Fruit fly (Drosophila melanogaster) whole organism, embryonic: ENCODE results near the gene Pde9.

Experiments
- BtbVII ChIP-seq: fragments of 200-800 bp; sonication (Bioruptor generic); optimal IDR thresholded peaks from 3 replicates; lab custom pipeline; 2017; ENCODE audit warnings: missing biosample characterization, mild to moderate bottlenecking, missing genetic modification characterization
- CG10147 ChIP-seq: fragments of 200-800 bp; sonication (Bioruptor generic); optimal IDR thresholded peaks from 2 replicates; lab custom pipeline; 2019; ENCODE audit warnings: missing biosample characterization, mild to moderate bottlenecking, missing genetic modification characterization, moderate library complexity
- CG13775 ChIP-seq: fragments of 200-800 bp; sonication (Bioruptor generic); optimal IDR thresholded peaks from 3 replicates; lab custom pipeline; 2017; ENCODE audit warnings: missing biosample characterization, mild to moderate bottlenecking, missing genetic modification characterization
- CG14860 ChIP-seq: fragments of 200-800 bp; sonication (Bioruptor generic); IDR thresholded peaks from 3 replicates; pipeline ENCODE4 v1.3.6; 2022; ENCODE audit warnings: missing biosample characterization, missing genetic modification characterization; ENCODE audit not compliant: partially characterized antibody
- CG15269 ChIP-seq: fragments of 200-800 bp; sonication (Bioruptor generic); optimal IDR thresholded peaks from 2 replicates; lab custom pipeline; 2018; ENCODE audit warnings: missing biosample characterization, mild to moderate bottlenecking, missing genetic modification characterization, moderate library complexity
- CG1529 ChIP-seq: fragments of 200-800 bp; sonication (Bioruptor generic); optimal IDR thresholded peaks from 3 replicates; lab custom pipeline; 2018; ENCODE audit warnings: missing biosample characterization, missing genetic modification characterization
- CG15479 ChIP-seq: fragments of 200-800 bp; sonication (Bioruptor generic); optimal IDR thresholded peaks from 3 replicates; lab custom pipeline; 2019; ENCODE audit warnings: missing biosample characterization, mild to moderate bottlenecking, missing genetic modification characterization, moderate library complexity
- CG16813 ChIP-seq: fragments of 200-800 bp; sonication (Bioruptor generic); IDR thresholded peaks from 3 replicates; pipeline ENCODE4 v1.3.6; 2022; ENCODE audit warnings: missing biosample characterization, missing genetic modification characterization; ENCODE audit not compliant: partially characterized antibody
- CG1792 ChIP-seq: fragments of 200-800 bp; sonication (Bioruptor generic); optimal IDR thresholded peaks from 2 replicates; lab custom pipeline; 2016; ENCODE audit warnings: missing biosample characterization, missing genetic modification characterization
- CG2875 ChIP-seq: fragments of 200-800 bp; sonication (Bioruptor generic); optimal IDR thresholded peaks from 2 replicates; lab custom pipeline; 2017; ENCODE audit warnings: missing biosample characterization, mild to moderate bottlenecking, missing genetic modification characterization, missing genetic modification reagents
- CG6854 ChIP-seq: fragments of 200-800 bp; sonication (Bioruptor generic); optimal IDR thresholded peaks from 3 replicates; lab custom pipeline; 2017; ENCODE audit warnings: missing biosample characterization, mild to moderate bottlenecking, missing genetic modification characterization
- CG7372 ChIP-seq: fragments of 200-800 bp; sonication (Bioruptor generic); IDR thresholded peaks from 2 replicates; pipeline ENCODE4 v1.3.6; 2022; ENCODE audit warnings: missing biosample characterization, missing genetic modification characterization
- CG7745 ChIP-seq: fragments of 200-800 bp; sonication (Bioruptor generic); optimal IDR thresholded peaks from 2 replicates; lab custom pipeline; 2018; ENCODE audit warnings: missing biosample characterization, mild to moderate bottlenecking, missing genetic modification characterization, moderate library complexity
- CG7786 ChIP-seq: fragments of 200-800 bp; sonication (Bioruptor generic); optimal IDR thresholded peaks from 2 replicates; lab custom pipeline; 2016; ENCODE audit warnings: missing biosample characterization, missing genetic modification characterization
- CG7928 ChIP-seq: fragments of 200-800 bp; sonication (Bioruptor generic); optimal IDR thresholded peaks from 2 replicates; lab custom pipeline; 2017; ENCODE audit warnings: missing biosample characterization, mild to moderate bottlenecking, missing genetic modification characterization
- CG9437 ChIP-seq: fragments of 200-800 bp; sonication (Bioruptor generic); optimal IDR thresholded peaks from 2 replicates; lab custom pipeline; 2018; ENCODE audit warnings: missing biosample characterization, mild to moderate bottlenecking, missing genetic modification characterization
- CG9817 ChIP-seq: fragments of 200-800 bp; sonication (Bioruptor generic); optimal IDR thresholded peaks from 2 replicates; lab custom pipeline; 2018; ENCODE audit warnings: missing biosample characterization, mild to moderate bottlenecking, missing genetic modification characterization, moderate library complexity
- CG9932 ChIP-seq: fragments of 200-800 bp; sonication (Bioruptor generic); IDR thresholded peaks from 2 replicates; pipeline ENCODE4 v1.3.6; 2022; ENCODE audit warnings: missing biosample characterization, missing genetic modification characterization
- Chrac-16 ChIP-seq: fragments of 200-800 bp; sonication (Bioruptor generic); optimal IDR thresholded peaks from 3 replicates; lab custom pipeline; 2016; ENCODE audit warnings: missing biosample characterization, missing genetic modification characterization
- E2f2 ChIP-seq: fragments of 200-800 bp; sonication (Bioruptor generic); IDR thresholded peaks from 2 replicates; pipeline ENCODE4 v1.3.6; 2022; ENCODE audit warnings: missing biosample characterization, missing genetic modification characterization
- Fer1 ChIP-seq: fragments of 200-800 bp; sonication (Bioruptor generic); optimal IDR thresholded peaks from 2 replicates; lab custom pipeline; 2017; ENCODE audit warnings: missing biosample characterization, mild to moderate bottlenecking, missing genetic modification characterization
- HHEX ChIP-seq: fragments of 200-800 bp; sonication (Bioruptor generic); optimal IDR thresholded peaks from 3 replicates; lab custom pipeline; 2017; ENCODE audit warnings: missing biosample characterization, mild to moderate bottlenecking, missing genetic modification characterization, missing genetic modification reagents
- HLH54F ChIP-seq: fragments of 200-800 bp; sonication (Bioruptor generic); optimal IDR thresholded peaks from 3 replicates; lab custom pipeline; 2016; ENCODE audit warnings: missing biosample characterization, missing genetic modification characterization
- HLHmδ ChIP-seq: fragments of 200-800 bp; sonication (Bioruptor generic); optimal IDR thresholded peaks from 2 replicates; lab custom pipeline; 2018; ENCODE audit warnings: missing biosample characterization, mild to moderate bottlenecking, missing genetic modification characterization, moderate library complexity
- Hand ChIP-seq: fragments of 200-800 bp; sonication (Bioruptor generic); optimal IDR thresholded peaks from 2 replicates; lab custom pipeline; 2017; ENCODE audit warnings: mild to moderate bottlenecking, missing biosample characterization, missing genetic modification reagents, missing genetic modification characterization
- Max ChIP-seq: fragments of 200-800 bp; sonication (Bioruptor generic); optimal IDR thresholded peaks from 2 replicates; lab custom pipeline; 2016; ENCODE audit warnings: missing biosample characterization, mild to moderate bottlenecking, missing genetic modification characterization
- Med ChIP-seq: fragments of 200-800 bp; sonication (Bioruptor generic); peaks from one replicate; lab custom pipeline; 2016; ENCODE audit warnings: missing biosample characterization, missing genetic modification characterization, mild to moderate bottlenecking, inconsistent platforms, moderate library complexity
- Myb ChIP-seq: fragments of 200-800 bp; sonication (Bioruptor generic); optimal IDR thresholded peaks from 2 replicates; lab custom pipeline; 2016; ENCODE audit warnings: missing biosample characterization, missing genetic modification characterization
- Pdp1 ChIP-seq, 2 experiments: fragments of 200-800 bp; sonication (Bioruptor generic); optimal IDR thresholded peaks; 3 replicates each; lab custom pipeline; 2016; ENCODE audit warnings: missing biosample characterization in 2 of 2, missing genetic modification characterization in 2 of 2, mild to moderate bottlenecking in 1 of 2, moderate library complexity in 1 of 2
- Spps ChIP-seq: fragments of 200-800 bp; sonication (Bioruptor generic); optimal IDR thresholded peaks from 2 replicates; lab custom pipeline; 2018; ENCODE audit warnings: missing biosample characterization, mild to moderate bottlenecking, missing genetic modification characterization
- YL-1 ChIP-seq: fragments of 200-800 bp; sonication (Bioruptor generic); optimal IDR thresholded peaks from 3 replicates; lab custom pipeline; 2017; ENCODE audit warnings: missing biosample characterization, mild to moderate bottlenecking, missing genetic modification characterization
- bsh ChIP-seq, 2 experiments: fragments of 200-800 bp; sonication (Bioruptor generic); optimal IDR thresholded peaks; 2 replicates each; lab custom pipeline; 2017 to 2018; ENCODE audit warnings: mild to moderate bottlenecking in 2 of 2, missing biosample characterization in 2 of 2, missing genetic modification characterization in 2 of 2, moderate library complexity in 1 of 2
- crp ChIP-seq, 2 experiments: fragments of 200-800 bp; sonication (Bioruptor generic); optimal IDR thresholded peaks; 2 replicates in 1 of 2; 3 replicates in 1 of 2; lab custom pipeline; 2017; ENCODE audit warnings: missing biosample characterization in 2 of 2, missing genetic modification characterization in 2 of 2, mild to moderate bottlenecking in 1 of 2, moderate library complexity in 1 of 2
- dpn ChIP-seq, 2 experiments: fragments of 200-800 bp; sonication (Bioruptor generic); optimal IDR thresholded peaks; 3 replicates each; lab custom pipeline; 2016; ENCODE audit warnings: missing biosample characterization in 2 of 2, missing genetic modification characterization in 2 of 2
- en ChIP-seq: fragments of 200-800 bp; sonication (Bioruptor generic); optimal IDR thresholded peaks from 2 replicates; lab custom pipeline; 2016; ENCODE audit warnings: missing biosample characterization, missing genetic modification characterization
- gro ChIP-seq: fragments of 200-800 bp; sonication (Bioruptor generic); optimal IDR thresholded peaks from 2 replicates; lab custom pipeline; 2016; ENCODE audit warnings: missing biosample characterization, missing genetic modification characterization
- ken ChIP-seq: fragments of 200-800 bp; sonication (Bioruptor generic); IDR thresholded peaks from 3 replicates; pipeline ENCODE4 v1.3.6; 2022; ENCODE audit warnings: missing biosample characterization, missing genetic modification characterization
- knrl ChIP-seq: fragments of 200-800 bp; sonication (Bioruptor generic); IDR thresholded peaks from 3 replicates; pipeline ENCODE4 v1.3.6; 2022; ENCODE audit warnings: missing biosample characterization, missing genetic modification characterization; ENCODE audit not compliant: partially characterized antibody
- nau ChIP-seq: fragments of 200-800 bp; sonication (Bioruptor generic); optimal IDR thresholded peaks from 3 replicates; lab custom pipeline; 2017; ENCODE audit warnings: missing biosample characterization, mild to moderate bottlenecking, missing genetic modification characterization, missing genetic modification reagents
- prd ChIP-seq, 3 experiments: fragments of >200 bp in 2 of 3; fragments of 200-800 bp in 1 of 3; sonication (Bioruptor generic) in 1 of 3; optimal IDR thresholded peaks in 2 of 3; IDR thresholded peaks in 1 of 3; 2 replicates in 2 of 3; 3 replicates in 1 of 3; pipeline versions ENCODE4 v1.3.6 to Lab custom; 2017 to 2022; ENCODE audit warnings: missing biosample characterization in 1 of 3, missing genetic modification characterization in 1 of 3
- pzg ChIP-seq: fragments of 200-800 bp; sonication (Bioruptor generic); optimal IDR thresholded peaks from 3 replicates; lab custom pipeline; 2018; ENCODE audit warnings: missing biosample characterization, mild to moderate bottlenecking, missing genetic modification characterization, moderate library complexity
- row ChIP-seq: fragments of 200-800 bp; sonication (Bioruptor generic); IDR thresholded peaks from 3 replicates; pipeline ENCODE4 v1.3.6; 2022; ENCODE audit warnings: missing biosample characterization, missing genetic modification characterization
- sd ChIP-seq: fragments of 200-800 bp; sonication (Bioruptor generic); optimal IDR thresholded peaks from 3 replicates; lab custom pipeline; 2018; ENCODE audit warnings: missing biosample characterization, mild to moderate bottlenecking, missing genetic modification characterization, moderate library complexity
- seq ChIP-seq: fragments of 200-800 bp; sonication (Bioruptor generic); IDR thresholded peaks from 2 replicates; pipeline ENCODE4 v1.3.6; 2022; ENCODE audit warnings: missing biosample characterization, missing genetic modification characterization
- shn ChIP-seq: fragments of 200-800 bp; sonication (Bioruptor generic); optimal IDR thresholded peaks from 3 replicates; lab custom pipeline; 2016; ENCODE audit warnings: missing biosample characterization, missing genetic modification characterization
- vnd ChIP-seq: fragments of 200-800 bp; sonication (Bioruptor generic); IDR thresholded peaks from 3 replicates; pipeline ENCODE4 v1.3.6; 2022; ENCODE audit warnings: missing biosample characterization, missing genetic modification characterization; ENCODE audit not compliant: partially characterized antibody

Pde9 gene

dm6 chrX:12909577-12910426, 12.7 kb upstream of the Pde9 start, which contains the start of the genes Brms1 and CG4645 (continued):
- peak; percentile 74 for TF ChIP-seq CG9932
- no peak for TF ChIP-seq shn (GFP tag; lab: Kevin White, UChicago)
- TF ChIP-seq row (GFP tag; lab: Robert Waterston, UW) = peak; percentile 78
- peak; percentile 34 for TF ChIP-seq pzg (GFP tag; lab: Kevin White, UChicago)
- no peak for TF ChIP-seq CG7745 (tag; lab: Kevin White, UChicago)
- TF ChIP-seq knrl (GFP tag; lab: Robert Waterston, UW) = no peak
- TF ChIP-seq Pdp1 (GFP tag; optimal IDR thresholded peaks at IDR 0.05; lab: Kevin White, UChicago) = peak; percentile 12 to 17
- peak; percentile 47 for TF ChIP-seq CG9817 (tag; lab: Kevin White, UChicago)
- TF ChIP-seq E2f2 (GFP tag; lab: Robert Waterston, UW) = peak; percentile 12; the same call in 1 of the 2 replicates
- no peak for TF ChIP-seq gro
- peak in 1 of 2 experiments; percentile 16 for TF ChIP-seq bsh (GFP tag; optimal IDR thresholded peaks at IDR 0.05; lab: Kevin White, UChicago)
- no peak for TF ChIP-seq CG14860 (GFP tag; lab: Robert Waterston, UW)
- no peak for TF ChIP-seq CG1529 (GFP tag; lab: Kevin White, UChicago)
- no peak for TF ChIP-seq Spps (tag; lab: Kevin White, UChicago)
- TF ChIP-seq CG2875 (GFP tag; lab: Kevin White, UChicago) = no peak
- peak; percentile 29 for TF ChIP-seq YL-1 (GFP tag; lab: Kevin White, UChicago)
- TF ChIP-seq CG10147 (GFP tag; lab: Kevin White, UChicago) = peak; percentile 16
- peak; percentile 1 to 55 for TF ChIP-seq dpn (GFP tag; optimal IDR thresholded peaks at IDR 0.05; lab: Kevin White, UChicago)
- TF ChIP-seq seq (GFP tag; lab: Robert Waterston, UW) = no peak
- no peak for TF ChIP-seq CG1792 (GFP tag; lab: Kevin White, UChicago)
- TF ChIP-seq ken = peak; percentile 50
- peak; percentile 30 to 85 for TF ChIP-seq crp (GFP tag; optimal IDR thresholded peaks at IDR 0.05; lab: Kevin White, UChicago)
- TF ChIP-seq Fer1 = no peak
- no peak for TF ChIP-seq Hand (GFP tag; lab: Kevin White, UChicago)
- no peak for TF ChIP-seq CG15479 (GFP tag; lab: Kevin White, UChicago)
- TF ChIP-seq prd (optimal IDR thresholded peaks at IDR 0.05; lab: Kevin White, UChicago) = no peak
- peak; percentile 50; the same call in 2 of the 3 replicates for TF ChIP-seq prd (GFP tag; IDR thresholded peaks at IDR 0.05; lab: Robert Waterston, UW)
- no peak for TF ChIP-seq en (GFP tag; lab: Kevin White, UChicago)
- TF ChIP-seq Max (GFP tag; lab: Kevin White, UChicago) = peak; percentile 3
- TF ChIP-seq CG7786 = peak; percentile 22
- peak; percentile 54 for TF ChIP-seq CG9437 (GFP tag; lab: Kevin White, UChicago)
- TF ChIP-seq Med = peak; percentile 72
- no peak for TF ChIP-seq sd (tag; lab: Kevin White, UChicago)
- 0 out of 3 replicates have a peak, but pooled peaks have one; percentile 25 for TF ChIP-seq CG16813
- TF ChIP-seq BtbVII (GFP tag; lab: Kevin White, UChicago) = peak; percentile 2
- no peak for TF ChIP-seq nau (GFP tag; lab: Kevin White, UChicago)
- TF ChIP-seq HLHmδ (GFP tag; lab: Kevin White, UChicago) = no peak
- peak; percentile 10 for TF ChIP-seq Myb (GFP tag; lab: Kevin White, UChicago)
- TF ChIP-seq HLH54F (GFP tag; lab: Kevin White, UChicago) = peak; percentile 56
- peak; percentile 47 for TF ChIP-seq Chrac-16
- TF ChIP-seq CG6854 (GFP tag; lab: Kevin White, UChicago) = no peak
- TF ChIP-seq HHEX = peak; percentile 52
- TF ChIP-seq CG7372 = no peak
- TF ChIP-seq CG7928 (GFP tag; lab: Kevin White, UChicago) = peak; percentile 27
- peak; percentile 58 for TF ChIP-seq CG15269 (tag; lab: Kevin White, UChicago)
- 0 out of 3 replicates have a peak, but pooled peaks have one; percentile 17 for TF ChIP-seq vnd (GFP tag; lab: Robert Waterston, UW)
- peak; percentile 68 for TF ChIP-seq CG13775 (GFP tag; lab: Kevin White, UChicago)
